Worm (Caenorhabditis elegans) whole organism, L2 larva: ENCODE measurements around the gene ZK1248.17.

Source experiments
- C34F6.9 ChIP-seq: fragments of 150-350 bp; optimal IDR thresholded peaks from 2 replicates; lab custom pipeline; 2014; ENCODE audit warnings: missing biosample characterization, missing genetic modification characterization
- F13H6.1 ChIP-seq: sonication (generic microtip); optimal IDR thresholded peaks from 2 replicates; lab custom pipeline; 2016; ENCODE audit warnings: missing genetic modification characterization, missing compliant biosample characterization
- R02D3.7 ChIP-seq: fragments of 150-350 bp; optimal IDR thresholded peaks from 2 replicates; lab custom pipeline; 2014; ENCODE audit warnings: missing biosample characterization, missing genetic modification characterization
- Y55F3AM.14 ChIP-seq: fragments of 200-800 bp; sonication (Bioruptor generic); optimal IDR thresholded peaks from 2 replicates; lab custom pipeline; 2018; ENCODE audit warnings: mild to moderate bottlenecking, missing genetic modification characterization, missing compliant biosample characterization
- ZK546.5 ChIP-seq: sonication (generic microtip); optimal IDR thresholded peaks from 2 replicates; lab custom pipeline; 2017; ENCODE audit warnings: missing biosample characterization, missing genetic modification characterization
- alr-1 ChIP-seq: fragments of 150-350 bp; optimal IDR thresholded peaks from 2 replicates; lab custom pipeline; 2014; ENCODE audit warnings: missing biosample characterization, missing genetic modification characterization
- aly-2 ChIP-seq: fragments of 150-350 bp; optimal IDR thresholded peaks from 2 replicates; lab custom pipeline; 2014; ENCODE audit warnings: missing biosample characterization, missing genetic modification characterization
- ama-1 ChIP-seq: fragments of 150-350 bp; optimal IDR thresholded peaks from 2 replicates; lab custom pipeline; 2018; ENCODE audit warnings: inconsistent platforms
- blmp-1 ChIP-seq: sonication (generic microtip); optimal IDR thresholded peaks from 2 replicates; lab custom pipeline; 2017; ENCODE audit warnings: missing genetic modification characterization, mild to moderate bottlenecking, missing compliant biosample characterization, antibody characterized with exemption, moderate library complexity; ENCODE audit not compliant: insufficient read depth
- ceh-82 ChIP-seq: fragments of 150-350 bp; optimal IDR thresholded peaks from 2 replicates; lab custom pipeline; 2014; ENCODE audit warnings: missing biosample characterization, missing genetic modification characterization
- crh-2 ChIP-seq: sonication (generic microtip); optimal IDR thresholded peaks from 2 replicates; lab custom pipeline; 2017; ENCODE audit warnings: missing biosample characterization, missing genetic modification characterization
- elt-3 ChIP-seq: sonication (generic microtip); optimal IDR thresholded peaks from 2 replicates; lab custom pipeline; 2017; ENCODE audit warnings: missing biosample characterization, missing genetic modification characterization
- fos-1 ChIP-seq: fragments of 150-350 bp; optimal IDR thresholded peaks from 2 replicates; lab custom pipeline; 2014; ENCODE audit warnings: missing biosample characterization, missing genetic modification characterization
- gmeb-1 ChIP-seq: fragments of 150-350 bp; optimal IDR thresholded peaks from 2 replicates; lab custom pipeline; 2014; ENCODE audit warnings: missing biosample characterization, missing genetic modification characterization
- lin-13 ChIP-seq: fragments of 150-350 bp; optimal IDR thresholded peaks from 2 replicates; lab custom pipeline; 2014; ENCODE audit warnings: missing biosample characterization, missing genetic modification reagents, missing genetic modification characterization
- lin-39 ChIP-seq: fragments of 150-350 bp; optimal IDR thresholded peaks from 2 replicates; lab custom pipeline; 2014; ENCODE audit warnings: missing biosample characterization, missing genetic modification reagents, missing genetic modification characterization
- lsy-2 ChIP-seq, 2 experiments: fragments of 150-350 bp in 1 of 2; sonication (generic microtip) in 1 of 2; optimal IDR thresholded peaks; 2 replicates each; lab custom pipeline; 2014 to 2017; ENCODE audit warnings: missing biosample characterization in 2 of 2, missing genetic modification characterization in 2 of 2
- mdl-1 ChIP-seq, 2 experiments: fragments of 150-350 bp in 1 of 2; sonication (generic microtip) in 1 of 2; optimal IDR thresholded peaks; 2 replicates each; lab custom pipeline; 2017; ENCODE audit warnings: missing biosample characterization in 2 of 2, missing genetic modification characterization in 2 of 2
- nhr-10 ChIP-seq: sonication (generic microtip); optimal IDR thresholded peaks from 2 replicates; lab custom pipeline; 2017; ENCODE audit warnings: missing biosample characterization, missing genetic modification characterization
- nhr-11 ChIP-seq: fragments of 150-350 bp; optimal IDR thresholded peaks from 2 replicates; lab custom pipeline; 2014; ENCODE audit warnings: missing biosample characterization, missing genetic modification characterization
- nhr-129 ChIP-seq: fragments of 150-350 bp; optimal IDR thresholded peaks from 2 replicates; lab custom pipeline; 2014; ENCODE audit warnings: missing biosample characterization, missing genetic modification characterization
- nhr-23 ChIP-seq: fragments of 150-350 bp; optimal IDR thresholded peaks from 2 replicates; lab custom pipeline; 2014; ENCODE audit warnings: missing biosample characterization, missing genetic modification reagents, missing genetic modification characterization
- nhr-6 ChIP-seq: fragments of 150-350 bp; optimal IDR thresholded peaks from 2 replicates; lab custom pipeline; 2014; ENCODE audit warnings: missing biosample characterization, missing genetic modification characterization
- nhr-77 ChIP-seq: fragments of 150-350 bp; optimal IDR thresholded peaks from 2 replicates; lab custom pipeline; 2014; ENCODE audit warnings: missing biosample characterization, missing genetic modification characterization
- sem-4 ChIP-seq: fragments of 150-350 bp; optimal IDR thresholded peaks from 2 replicates; lab custom pipeline; 2014; ENCODE audit warnings: missing biosample characterization, missing genetic modification reagents, missing genetic modification characterization
- sma-3 ChIP-seq: sonication (generic microtip); optimal IDR thresholded peaks from 2 replicates; lab custom pipeline; 2016; ENCODE audit warnings: missing genetic modification reagents, missing genetic modification characterization, missing compliant biosample characterization
- sma-9 ChIP-seq, 2 experiments: fragments of 150-350 bp in 1 of 2; sonication (generic microtip) in 1 of 2; optimal IDR thresholded peaks; 2 replicates each; lab custom pipeline; 2014 to 2016; ENCODE audit warnings: missing genetic modification characterization in 2 of 2, mild to moderate bottlenecking in 1 of 2, missing biosample characterization in 1 of 2, missing compliant biosample characterization in 1 of 2, missing genetic modification reagents in 1 of 2, moderate library complexity in 1 of 2
- snpc-4 ChIP-seq: fragments of 150-350 bp; optimal IDR thresholded peaks from 2 replicates; lab custom pipeline; 2014; ENCODE audit warnings: missing biosample characterization, missing genetic modification characterization
- unc-39 ChIP-seq: fragments of 150-350 bp; optimal IDR thresholded peaks from 2 replicates; lab custom pipeline; 2014; ENCODE audit warnings: missing biosample characterization, missing genetic modification characterization
- unc-55 ChIP-seq: fragments of 150-350 bp; sonication (generic microtip); optimal IDR thresholded peaks from 3 replicates; lab custom pipeline; 2014; ENCODE audit warnings: missing biosample characterization, missing genetic modification reagents, missing genetic modification characterization
- unc-62 ChIP-seq: fragments of 150-350 bp; optimal IDR thresholded peaks from 2 replicates; lab custom pipeline; 2014; ENCODE audit warnings: missing biosample characterization, missing genetic modification reagents, missing genetic modification characterization
- ztf-4 ChIP-seq: fragments of 150-350 bp; optimal IDR thresholded peaks from 2 replicates; lab custom pipeline; 2014; ENCODE audit warnings: missing biosample characterization, missing genetic modification characterization

The ZK1248.17 gene

ce11 chrII:5829940-5830424 lies 15.4 kb downstream of the ZK1248.17 start, which contains the start of gene col-74:
Gene col-74 (plus strand): TSS chrII:5830374.
- TF ChIP-seq mdl-1 (tag; optimal IDR thresholded peaks at IDR 0.05; lab: Kevin White, UChicago): no peak
- no peak for TF ChIP-seq C34F6.9
- peak; percentile 47 for TF ChIP-seq fos-1

ce11 chrII:5828486-5828885 lies 16.9 kb downstream of the ZK1248.17 start, which contains the start of gene ZK1248.11:
Gene ZK1248.11 (minus strand): TSS chrII:5828586.
- TF ChIP-seq sem-4 (tag; lab: Kevin White, UChicago) (no peak), R02D3.7 (tag; lab: Kevin White, UChicago) (no peak), unc-62 (GFP tag; lab: Kevin White, UChicago) (no peak), ztf-4 (tag; lab: Kevin White, UChicago) (no peak), ceh-82 (tag; lab: Kevin White, UChicago) (no peak), C34F6.9 (no peak), unc-39 (tag; lab: Kevin White, UChicago) (no peak), F13H6.1 (tag; lab: Kevin White, UChicago) (no peak), Y55F3AM.14 (GFP tag; lab: Kevin White, UChicago) (no peak), unc-55 (no peak), lsy-2 (tag; optimal IDR thresholded peaks at IDR 0.05; lab: Kevin White, UChicago) (no peak), nhr-10 (tag; lab: Kevin White, UChicago) (no peak), fos-1 (no peak), alr-1 (tag; lab: Kevin White, UChicago) (no peak), sma-3 (GFP tag; lab: Kevin White, UChicago) (no peak), lin-39 (tag; lab: Kevin White, UChicago) (no peak), aly-2 (tag; lab: Kevin White, UChicago) (no peak), nhr-11 (tag; lab: Kevin White, UChicago) (no peak)

DNA sequence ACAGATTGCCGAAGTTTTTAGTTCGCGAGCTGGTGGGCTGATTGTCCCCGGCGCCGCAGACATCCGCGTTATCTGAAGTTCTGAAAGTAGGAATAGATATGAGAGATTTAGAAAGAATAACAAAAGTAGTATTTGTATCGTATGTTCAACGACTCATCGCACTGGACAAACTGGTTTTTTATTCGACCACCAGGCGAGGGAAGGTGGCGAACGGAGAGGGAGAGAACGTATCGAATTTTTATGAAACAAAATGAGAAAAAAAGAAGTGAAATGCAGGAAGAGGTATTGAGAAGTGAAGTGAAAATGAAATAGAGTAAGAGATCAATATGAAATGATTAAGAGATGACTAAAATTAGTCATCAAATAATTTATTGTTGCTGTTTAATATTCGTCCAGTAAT lies 18.0 kb downstream of the ZK1248.17 start, which contains the start of gene tbc-2:
Gene tbc-2 (minus strand): TSS at position 80 of the 400 bp plus-strand sequence.
- no peak for TF ChIP-seq ceh-82 (tag; lab: Kevin White, UChicago)
- peak; percentile 8 for TF ChIP-seq sma-3 (GFP tag; lab: Kevin White, UChicago)
- peak; percentile 26 for TF ChIP-seq blmp-1 (tag; lab: Kevin White, UChicago)
- TF ChIP-seq F13H6.1 (tag; lab: Kevin White, UChicago): no peak

DNA sequence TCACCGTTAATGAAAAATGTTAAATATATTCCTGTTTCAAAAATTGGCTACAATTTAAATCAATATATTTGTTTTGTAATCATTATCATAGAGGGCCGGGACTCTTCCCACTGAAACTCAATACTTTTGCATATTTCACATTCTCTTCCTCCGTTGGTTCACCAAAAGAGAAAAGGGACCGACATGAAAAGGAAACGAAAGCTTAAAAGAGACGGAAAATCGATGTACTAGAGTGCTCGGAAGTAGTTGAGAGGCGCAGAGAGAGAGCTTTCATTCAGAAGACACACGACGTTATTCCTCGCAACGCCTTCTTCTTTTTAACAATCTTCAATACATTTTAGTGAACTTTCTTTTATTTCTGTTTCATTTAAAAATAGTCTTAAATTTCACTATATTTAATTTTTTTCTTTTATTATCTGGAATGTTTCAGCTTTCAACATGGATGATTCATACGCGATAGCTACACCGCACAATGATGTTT lies 25.0 kb downstream of the ZK1248.17 start, which contains the start of gene ehs-1:
Gene ehs-1 (plus strand): TSS at position 431 of the 481 bp plus-strand sequence.
- TF ChIP-seq gmeb-1 (tag; lab: Kevin White, UChicago) (no peak), lsy-2 (tag; optimal IDR thresholded peaks at IDR 0.05; lab: Kevin White, UChicago) (peak in 1 of 2 experiments; percentile 31), ztf-4 (tag; lab: Kevin White, UChicago) (no peak), nhr-129 (tag; lab: Kevin White, UChicago) (peak; percentile 5), ama-1 (no peak), alr-1 (tag; lab: Kevin White, UChicago) (no peak), unc-55 (peak; percentile 40), snpc-4 (tag; lab: Kevin White, UChicago) (no peak), Y55F3AM.14 (GFP tag; lab: Kevin White, UChicago) (no peak), elt-3 (tag; lab: Kevin White, UChicago) (no peak), C34F6.9 (peak; percentile 24), crh-2 (peak; percentile 36)

DNA sequence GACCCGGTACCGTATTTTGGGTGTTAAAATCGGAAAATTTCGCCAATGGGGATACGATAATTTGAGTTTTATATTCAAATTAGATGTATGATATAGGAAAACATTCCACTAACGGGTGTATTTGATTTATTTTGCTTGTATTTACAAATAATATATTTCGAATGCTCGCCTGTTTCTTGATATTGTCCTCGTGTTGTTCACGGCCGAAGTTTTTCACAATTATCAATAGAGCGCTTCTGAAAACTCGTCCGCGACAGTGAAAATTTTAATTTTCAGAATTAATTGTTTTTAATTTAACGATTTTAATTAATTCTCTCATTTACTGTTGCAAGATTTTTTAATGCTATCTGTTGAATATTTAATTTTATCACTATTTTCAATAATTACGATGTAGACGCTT lies 25.7 kb downstream of the ZK1248.17 start:
- TF ChIP-seq sma-3 (GFP tag; lab: Kevin White, UChicago) (peak; percentile 16), unc-55 (peak; percentile 71), sma-9 (GFP tag; optimal IDR thresholded peaks at IDR 0.05; lab: Kevin White, UChicago) (peak; percentile 12), sma-9 (tag; optimal IDR thresholded peaks at IDR 0.05; lab: Kevin White, UChicago) (no peak), lin-13 (GFP tag; lab: Kevin White, UChicago) (no peak)

DNA sequence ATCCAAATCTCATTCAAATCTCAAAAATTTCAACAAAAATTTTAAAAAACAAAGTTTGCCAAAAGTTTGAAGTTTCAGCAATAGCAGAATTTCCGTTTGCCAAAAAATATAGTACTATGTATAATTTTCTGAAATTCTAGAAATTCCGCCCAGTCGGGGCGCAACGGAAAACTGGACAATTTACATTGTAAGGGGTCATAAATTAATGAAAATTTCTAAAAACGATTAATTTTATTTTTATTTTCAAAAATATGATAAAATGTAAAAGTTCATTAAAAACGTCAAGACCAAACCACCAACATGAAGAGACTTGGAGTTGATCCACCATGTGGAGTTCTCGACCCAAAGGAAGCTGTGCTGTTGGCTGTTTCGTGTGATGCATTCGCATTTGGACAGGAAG lies 27.0 kb downstream of the ZK1248.17 start, which contains the start of gene ZK1248.4:
Gene ZK1248.4 (plus strand): TSS at position 301 of the 400 bp plus-strand sequence.
- no peak for TF ChIP-seq nhr-6 (tag; lab: Kevin White, UChicago)
- TF ChIP-seq ZK546.5 (tag; lab: Kevin White, UChicago): no peak
- TF ChIP-seq gmeb-1 (tag; lab: Kevin White, UChicago): no peak
- no peak for TF ChIP-seq nhr-23
- no peak for TF ChIP-seq nhr-77 (tag; lab: Kevin White, UChicago)
